Worm (Caenorhabditis elegans) whole organism, early embryonic: Measurements from ENCODE around the gene ZK1240.11.

ENCODE experiments used
- B0310.2 ChIP-seq: sonication (generic microtip); optimal IDR thresholded peaks from 2 replicates; lab custom pipeline; 2016; ENCODE audit warnings: mild to moderate bottlenecking, missing genetic modification characterization, missing compliant biosample characterization
- F13C5.2 ChIP-seq: sonication (generic microtip); optimal IDR thresholded peaks from 2 replicates; lab custom pipeline; 2017; ENCODE audit warnings: mild to moderate bottlenecking, missing genetic modification characterization, inconsistent platforms, missing compliant biosample characterization
- aly-1 ChIP-seq: sonication (generic microtip); optimal IDR thresholded peaks from 2 replicates; lab custom pipeline; 2016; ENCODE audit warnings: missing genetic modification characterization, missing compliant biosample characterization
- ama-1 ChIP-seq: fragments of 150-350 bp; optimal IDR thresholded peaks from 2 replicates; lab custom pipeline; 2014
- ceh-13 ChIP-seq: fragments of 200-800 bp; sonication (Bioruptor generic); optimal IDR thresholded peaks from 2 replicates; lab custom pipeline; 2018; ENCODE audit warnings: mild to moderate bottlenecking, missing genetic modification characterization, missing compliant biosample characterization
- ceh-36 ChIP-seq: sonication (generic microtip); optimal IDR thresholded peaks from 2 replicates; lab custom pipeline; 2016; ENCODE audit warnings: missing genetic modification characterization, inconsistent platforms, missing compliant biosample characterization
- ets-7 ChIP-seq: sonication (generic microtip); optimal IDR thresholded peaks from 2 replicates; lab custom pipeline; 2016; ENCODE audit warnings: missing genotype, missing genetic modification characterization, missing compliant biosample characterization
- flt-1 ChIP-seq: fragments of 200-800 bp; sonication (Bioruptor generic); IDR thresholded peaks from 2 replicates; pipeline ENCODE4 v1.3.6; 2022; ENCODE audit warnings: missing genetic modification characterization, missing compliant biosample characterization
- hmbx-1 ChIP-seq: sonication (generic microtip); optimal IDR thresholded peaks from 2 replicates; lab custom pipeline; 2016; ENCODE audit warnings: mild to moderate bottlenecking, missing genetic modification characterization, missing compliant biosample characterization
- hmg-4 ChIP-seq: fragments of 200-800 bp; sonication (Bioruptor generic); optimal IDR thresholded peaks from 2 replicates; lab custom pipeline; 2018; ENCODE audit warnings: mild to moderate bottlenecking, missing genetic modification characterization, missing compliant biosample characterization
- hnd-1 ChIP-seq: sonication (generic microtip); optimal IDR thresholded peaks from 2 replicates; lab custom pipeline; 2016; ENCODE audit warnings: missing genetic modification characterization, missing compliant biosample characterization
- pes-1 ChIP-seq: fragments of 200-800 bp; sonication (Bioruptor generic); IDR thresholded peaks from 2 replicates; pipeline ENCODE4 v1.3.6; 2022; ENCODE audit warnings: missing genetic modification reagents, missing genetic modification characterization, missing compliant biosample characterization
- scrt-1 ChIP-seq: fragments of 200-800 bp; sonication (Bioruptor generic); IDR thresholded peaks from 2 replicates; pipeline ENCODE4 v1.3.6; 2022; ENCODE audit warnings: missing genetic modification characterization, missing compliant biosample characterization
- sea-1 ChIP-seq: fragments of 200-800 bp; sonication (Bioruptor generic); conservative IDR thresholded peaks from 2 replicates; pipeline ENCODE4 v1.3.6; 2022; ENCODE audit warnings: missing genetic modification characterization, missing compliant biosample characterization
- tbx-11 ChIP-seq: fragments of 200-800 bp; sonication (Bioruptor generic); IDR thresholded peaks from 2 replicates; pipeline ENCODE4 v1.3.6; 2022; ENCODE audit warnings: missing genetic modification characterization, missing compliant biosample characterization
- tbx-37 ChIP-seq: fragments of 200-800 bp; sonication (Bioruptor generic); conservative IDR thresholded peaks from 2 replicates; pipeline ENCODE4 v1.3.6; 2022; ENCODE audit warnings: missing genetic modification reagents, missing genetic modification characterization, missing compliant biosample characterization
- tra-4 ChIP-seq: sonication (generic microtip); optimal IDR thresholded peaks from 2 replicates; lab custom pipeline; 2017; ENCODE audit warnings: missing genetic modification characterization, missing compliant biosample characterization

ZK1240.11 gene

ce11 chrII:2304575-2304974, 20.5 kb upstream of the ZK1240.11 start:
- TF ChIP-seq hmg-4 (GFP tag; lab: Kevin White, UChicago) (no peak), ets-7 (no peak), tbx-37 (GFP tag; lab: Robert Waterston, UW) (no peak), pes-1 (GFP tag; lab: Robert Waterston, UW) (no peak), hmbx-1 (tag; lab: Kevin White, UChicago) (no peak), ama-1 (lab: Kevin White, UChicago) (no peak), sea-1 (no peak), flt-1 (GFP tag; lab: Robert Waterston, UW) (no peak)

ce11 chrII:2305507-2305906, 19.5 kb upstream of the ZK1240.11 start:
- TF ChIP-seq B0310.2 (no peak), tra-4 (no peak), ceh-36 (tag; lab: Kevin White, UChicago) (no peak), hmg-4 (GFP tag; lab: Kevin White, UChicago) (no peak), aly-1 (no peak), tbx-11 (GFP tag; lab: Robert Waterston, UW) (no peak), pes-1 (GFP tag; lab: Robert Waterston, UW) (no peak), ama-1 (lab: Kevin White, UChicago) (no peak), F13C5.2 (tag; lab: Kevin White, UChicago) (no peak), ets-7 (no peak), flt-1 (GFP tag; lab: Robert Waterston, UW) (no peak), sea-1 (no peak), scrt-1 (GFP tag; lab: Robert Waterston, UW) (no peak), hnd-1 (tag; lab: Kevin White, UChicago) (no peak), tbx-37 (GFP tag; lab: Robert Waterston, UW) (no peak)

- TF ChIP-seq sea-1 (no peak), hnd-1 (tag; lab: Kevin White, UChicago) (no peak), tbx-37 (GFP tag; lab: Robert Waterston, UW) (no peak), ets-7 (no peak), ama-1 (lab: Kevin White, UChicago) (no peak), pes-1 (GFP tag; lab: Robert Waterston, UW) (no peak)
Measured at ce11 chrII:2306741-2307140, 18.3 kb upstream of the ZK1240.11 start, which contains the start of gene B0281.3. B0281.3 (plus strand) TSS chrII:2307041.

ce11 chrII:2312747-2313146, 12.3 kb upstream of the ZK1240.11 start, which contains the start of the genes trim-21 and B0281.1:
trim-21 (minus strand) TSS chrII:2312847.
B0281.1 (plus strand) TSS chrII:2313067.
- no peak for TF ChIP-seq tra-4
- TF ChIP-seq tbx-11 (GFP tag; lab: Robert Waterston, UW): no peak
- no peak for TF ChIP-seq sea-1
- no peak for TF ChIP-seq pes-1 (GFP tag; lab: Robert Waterston, UW)
- no peak for TF ChIP-seq ceh-36 (tag; lab: Kevin White, UChicago)
- no peak for TF ChIP-seq B0310.2
- no peak for TF ChIP-seq scrt-1 (GFP tag; lab: Robert Waterston, UW)
- no peak for TF ChIP-seq F13C5.2 (tag; lab: Kevin White, UChicago)
- no peak for TF ChIP-seq ama-1 (lab: Kevin White, UChicago)
- no peak for TF ChIP-seq tbx-37 (GFP tag; lab: Robert Waterston, UW)
- TF ChIP-seq ets-7: no peak
- no peak for TF ChIP-seq hmg-4 (GFP tag; lab: Kevin White, UChicago)
- TF ChIP-seq flt-1 (GFP tag; lab: Robert Waterston, UW): no peak
- no peak for TF ChIP-seq aly-1

- TF ChIP-seq F13C5.2 (tag; lab: Kevin White, UChicago): no peak
- TF ChIP-seq pes-1 (GFP tag; lab: Robert Waterston, UW): no peak
Measured at ce11 chrII:2317883-2318357, 7.1 kb upstream of the ZK1240.11 start, which contains the start of the genes ZK1240.5 and ZK1240.9. ZK1240.5 (minus strand) TSS chrII:2317933. ZK1240.9 (plus strand) TSS chrII:2318189.

ce11 chrII:2320097-2320496, 5.0 kb upstream of the ZK1240.11 start, which contains the start of gene ZK1240.3:
ZK1240.3 (plus strand) TSS chrII:2320334.
- TF ChIP-seq B0310.2 (no peak), ama-1 (lab: Kevin White, UChicago) (no peak), sea-1 (no peak), hmbx-1 (tag; lab: Kevin White, UChicago) (no peak), pes-1 (GFP tag; lab: Robert Waterston, UW) (no peak), ceh-36 (tag; lab: Kevin White, UChicago) (no peak), scrt-1 (GFP tag; lab: Robert Waterston, UW) (no peak), tra-4 (no peak), F13C5.2 (tag; lab: Kevin White, UChicago) (no peak), tbx-37 (GFP tag; lab: Robert Waterston, UW) (no peak), ets-7 (no peak)

- no peak for TF ChIP-seq aly-1
- TF ChIP-seq ama-1 (lab: Kevin White, UChicago): no peak
- no peak for TF ChIP-seq F13C5.2 (tag; lab: Kevin White, UChicago)
- no peak for TF ChIP-seq sea-1
- no peak for TF ChIP-seq tbx-11 (GFP tag; lab: Robert Waterston, UW)
- TF ChIP-seq tbx-37 (GFP tag; lab: Robert Waterston, UW): no peak
- TF ChIP-seq hmg-4 (GFP tag; lab: Kevin White, UChicago): no peak
- TF ChIP-seq hnd-1 (tag; lab: Kevin White, UChicago): no peak
- no peak for TF ChIP-seq ceh-36 (tag; lab: Kevin White, UChicago)
- TF ChIP-seq tra-4: no peak
- no peak for TF ChIP-seq ets-7
- TF ChIP-seq B0310.2: no peak
- TF ChIP-seq flt-1 (GFP tag; lab: Robert Waterston, UW): no peak
- no peak for TF ChIP-seq pes-1 (GFP tag; lab: Robert Waterston, UW)
- no peak for TF ChIP-seq scrt-1 (GFP tag; lab: Robert Waterston, UW)
- TF ChIP-seq hmbx-1 (tag; lab: Kevin White, UChicago): no peak
- no peak for TF ChIP-seq ceh-13 (GFP tag; lab: Kevin White, UChicago)
Measured at ce11 chrII:2322857-2323518, 2.1 kb upstream of the ZK1240.11 start, which contains the start of the genes ZK1240.6 and ZK1240.2. ZK1240.6 (minus strand) TSS chrII:2322907. ZK1240.2 (plus strand) TSS chrII:2323376.
